Fruit fly (Drosophila melanogaster) whole organism, wandering third instar larva: Measurements from ENCODE around the gene CG9331.

ENCODE experiments used
- Abd-B ChIP-seq: fragments of >200 bp; optimal IDR thresholded peaks from 2 replicates; lab custom pipeline; 2017; ENCODE audit warnings: missing biosample characterization, missing genetic modification characterization
- Dfd ChIP-seq: fragments of >200 bp; optimal IDR thresholded peaks from 2 replicates; lab custom pipeline; 2017; ENCODE audit warnings: missing biosample characterization, missing genetic modification characterization
- Hnf4 ChIP-seq: fragments of 200-800 bp; sonication (Bioruptor generic); optimal IDR thresholded peaks from 2 replicates; lab custom pipeline; 2016; ENCODE audit warnings: missing biosample characterization, mild to moderate bottlenecking, missing genetic modification characterization
- Hr83 ChIP-seq: fragments of 200-300 bp; sonication (Bioruptor generic); optimal IDR thresholded peaks from 2 replicates; lab custom pipeline; 2016; ENCODE audit warnings: missing biosample characterization, mild to moderate bottlenecking, missing genetic modification characterization, moderate library complexity; ENCODE audit not compliant: poor library complexity, severe bottlenecking
- Mio ChIP-seq: sonication (Bioruptor generic); optimal IDR thresholded peaks from 2 replicates; lab custom pipeline; 2016; ENCODE audit warnings: missing biosample characterization, missing genetic modification characterization
- dsf ChIP-seq: sonication (Bioruptor generic); optimal IDR thresholded peaks from 2 replicates; lab custom pipeline; 2016; ENCODE audit warnings: missing biosample characterization, missing genetic modification characterization, borderline replicate concordance
- fru ChIP-seq: fragments of 200-800 bp; sonication (Bioruptor generic); optimal IDR thresholded peaks from 3 replicates; lab custom pipeline; 2016; ENCODE audit warnings: missing biosample characterization, mild to moderate bottlenecking, missing genetic modification characterization
- lola ChIP-seq: fragments of >200 bp; optimal IDR thresholded peaks from 2 replicates; lab custom pipeline; 2017; ENCODE audit warnings: missing biosample characterization, missing genetic modification characterization
- pan ChIP-seq: fragments of >200 bp; optimal IDR thresholded peaks from 2 replicates; lab custom pipeline; 2017
- psq ChIP-seq: fragments of 200-800 bp; sonication (Bioruptor generic); optimal IDR thresholded peaks from 3 replicates; lab custom pipeline; 2017; ENCODE audit warnings: missing biosample characterization, mild to moderate bottlenecking, missing genetic modification characterization, moderate library complexity

- TF ChIP-seq Hnf4 (GFP tag; lab: Kevin White, UChicago) (peak; percentile 60), Hr83 (GFP tag; lab: Kevin White, UChicago) (no peak), psq (GFP tag; lab: Kevin White, UChicago) (peak; percentile 71), Mio (GFP tag; lab: Kevin White, UChicago) (no peak), Dfd (no peak), dsf (GFP tag; lab: Kevin White, UChicago) (no peak), pan (lab: Kevin White, UChicago) (no peak), Abd-B (GFP tag; lab: Kevin White, UChicago) (no peak), lola (GFP tag; lab: Kevin White, UChicago) (no peak), fru (GFP tag; lab: Kevin White, UChicago) (peak; percentile 75)
Observed at dm6 chr2L:20805624-20806339, 16.8 kb upstream of the CG9331 start.
